Worm (Caenorhabditis elegans): ENCODE data around the gene C50E3.6.

- no peak for TF ChIP-seq tbx-2 (tag; optimal IDR thresholded peaks at IDR 0.05)
- TF ChIP-seq snpc-4 (tag; optimal IDR thresholded peaks at IDR 0.05) = no peak
- TF ChIP-seq ztf-4 (tag; optimal IDR thresholded peaks at IDR 0.05) = no peak
- TF ChIP-seq elt-1 (tag; optimal IDR thresholded peaks at IDR 0.05) = no peak
- no peak for TF ChIP-seq nhr-28 (tag; optimal IDR thresholded peaks at IDR 0.05)
- no peak for TF ChIP-seq ztf-11 (tag; optimal IDR thresholded peaks at IDR 0.05)
- no peak for TF ChIP-seq elt-3 (tag; optimal IDR thresholded peaks at IDR 0.05)
- no peak for TF ChIP-seq fkh-10 (GFP tag; optimal IDR thresholded peaks at IDR 0.05)
- no peak for TF ChIP-seq unc-62 (GFP tag; optimal IDR thresholded peaks at IDR 0.05)
- no peak for TF ChIP-seq nhr-77 (tag; optimal IDR thresholded peaks at IDR 0.05)
Measured at ce11 chrV:7570290-7570689, 20.1 kb downstream of the C50E3.6 start, which contains the start of gene clec-212.

All from whole organism, L3 larva.